Worm (Caenorhabditis elegans) whole organism, midembryonic: Measurements from ENCODE around the gene xpo-1.

Experiments used
- T22C8.4 ChIP-seq: fragments of 200-800 bp; sonication (Bioruptor generic); IDR thresholded peaks from 2 replicates; pipeline ENCODE4 v1.3.6; 2022; ENCODE audit warnings: missing genetic modification characterization, missing compliant biosample characterization
- med-1 ChIP-seq: sonication (generic microtip); optimal IDR thresholded peaks from 2 replicates; lab custom pipeline; 2017; ENCODE audit warnings: missing genetic modification characterization, mild to moderate bottlenecking, missing compliant biosample characterization, antibody characterized with exemption, missing genetic modification reagents; ENCODE audit not compliant: insufficient read depth
- ref-1 ChIP-seq: fragments of 200-800 bp; sonication (Bioruptor generic); conservative IDR thresholded peaks from 2 replicates; pipeline ENCODE4 v1.3.6; 2022; ENCODE audit warnings: missing genetic modification reagents, missing genetic modification characterization, missing compliant biosample characterization

ce11 chrV:7826362-7826761 is 21.5 kb downstream of the xpo-1 start:
- TF ChIP-seq ref-1 (GFP tag; lab: Robert Waterston, UW) (no peak), med-1 (no peak), T22C8.4 (GFP tag; lab: Robert Waterston, UW) (no peak)
